Worm (Caenorhabditis elegans): ENCODE results near the gene C08G9.2.

The C08G9.2 gene

DNA sequence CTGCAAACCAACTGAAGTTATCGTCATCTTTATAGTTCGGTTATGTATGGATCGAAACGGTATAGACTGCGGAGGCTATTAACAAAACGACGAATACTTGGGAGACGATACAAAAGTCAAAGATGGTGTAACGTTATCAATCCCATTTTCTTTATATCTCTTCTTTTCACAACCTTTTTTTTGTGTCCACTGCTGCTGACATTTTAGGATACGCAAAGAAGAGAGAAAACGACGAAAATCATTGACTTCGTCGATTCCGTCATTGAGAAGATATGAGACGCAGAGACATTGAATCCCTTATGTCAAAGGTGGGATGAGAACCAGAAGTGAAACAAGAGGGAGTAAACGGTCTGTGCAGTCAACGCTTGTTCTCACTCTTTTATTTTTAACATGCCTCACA, 21.7 kb downstream of the C08G9.2 start, which contains the start of gene cima-1:
cima-1 (plus strand) TSS at position 340 of the 400 bp plus-strand sequence.
- TF ChIP-seq tbp1 (GFP tag; optimal IDR thresholded peaks at IDR 0.05) (no peak), snpc-3.4 (tag; optimal IDR thresholded peaks at IDR 0.05) (no peak), madf-8 (GFP tag; conservative IDR thresholded peaks at IDR 0.05) (no peak), hmg-20 (GFP tag; IDR thresholded peaks at IDR 0.05) (no peak), B0035.1 (tag; optimal IDR thresholded peaks at IDR 0.05) (no peak), bed-2 (GFP tag; IDR thresholded peaks at IDR 0.05) (no peak), Y67H2A.10 (GFP tag; conservative IDR thresholded peaks at IDR 0.05) (no peak), ztf-18 (tag; optimal IDR thresholded peaks at IDR 0.05) (no peak), lsl-1 (GFP tag; optimal IDR thresholded peaks at IDR 0.05) (no peak), Y53F4B.3 (GFP tag; IDR thresholded peaks at IDR 0.05) (no peak), ztf-3 (GFP tag; optimal IDR thresholded peaks at IDR 0.05) (no peak), egrh-3 (GFP tag; IDR thresholded peaks at IDR 0.05) (no peak), rec-8 (tag; optimal IDR thresholded peaks at IDR 0.05) (no peak), C06A6.2 (GFP tag; conservative IDR thresholded peaks at IDR 0.05) (no peak), F33H1.4 (GFP tag; IDR thresholded peaks at IDR 0.05) (no peak), mcd-1 (GFP tag; IDR thresholded peaks at IDR 0.05) (no peak), mxl-1 (tag; optimal IDR thresholded peaks at IDR 0.05) (no peak), Y53G8AR.9 (GFP tag; conservative IDR thresholded peaks at IDR 0.05) (no peak), ceh-40 (GFP tag; IDR thresholded peaks at IDR 0.05) (no peak)

ce11 chrIV:7650433-7650832, 22.3 kb downstream of the C08G9.2 start:
- TF ChIP-seq F55B11.4 (tag; optimal IDR thresholded peaks at IDR 0.05; ENCODE audit: borderline replicate concordance, insufficient read depth) (no peak), F57A8.1 (GFP tag; optimal IDR thresholded peaks at IDR 0.05) (no peak), rpc-1 (optimal IDR thresholded peaks at IDR 0.05) (no peak), rpc-1 (tag; optimal IDR thresholded peaks at IDR 0.05) (no peak), zim-3 (tag; optimal IDR thresholded peaks at IDR 0.05) (no peak), aptf-3 (GFP tag; IDR thresholded peaks at IDR 0.05) (no peak), xnd-1 (tag; optimal IDR thresholded peaks at IDR 0.05) (no peak), nfya-2 (GFP tag; IDR thresholded peaks at IDR 0.05) (no peak), mxl-1 (tag; optimal IDR thresholded peaks at IDR 0.05) (no peak), D2030.7 (GFP tag; IDR thresholded peaks at IDR 0.05) (no peak), K11D2.4 (GFP tag; IDR thresholded peaks at IDR 0.05) (no peak), bed-2 (GFP tag; IDR thresholded peaks at IDR 0.05) (no peak)

- TF ChIP-seq madf-3 (GFP tag; IDR thresholded peaks at IDR 0.05) (no peak), F33H1.4 (GFP tag; IDR thresholded peaks at IDR 0.05) (no peak), tbp1 (GFP tag; optimal IDR thresholded peaks at IDR 0.05) (no peak), F57C9.4 (tag; optimal IDR thresholded peaks at IDR 0.05) (no peak), rec-8 (tag; optimal IDR thresholded peaks at IDR 0.05) (no peak), let-607 (tag; optimal IDR thresholded peaks at IDR 0.05) (no peak), F57A8.1 (GFP tag; optimal IDR thresholded peaks at IDR 0.05) (no peak), K11D2.4 (GFP tag; IDR thresholded peaks at IDR 0.05) (no peak), ceh-40 (GFP tag; IDR thresholded peaks at IDR 0.05) (no peak), unc-62 (GFP tag; optimal IDR thresholded peaks at IDR 0.05) (no peak), K12H6.12 (tag; optimal IDR thresholded peaks at IDR 0.05) (no peak), rpc-1 (optimal IDR thresholded peaks at IDR 0.05) (no peak), rpc-1 (tag; optimal IDR thresholded peaks at IDR 0.05) (no peak), bed-1 (GFP tag; IDR thresholded peaks at IDR 0.05) (no peak), ceh-27 (GFP tag; optimal IDR thresholded peaks at IDR 0.05) (no peak), ama-1 (optimal IDR thresholded peaks at IDR 0.05) (no peak), ama-1 (GFP tag; optimal IDR thresholded peaks at IDR 0.05) (no peak), lsy-27 (tag; optimal IDR thresholded peaks at IDR 0.05; ENCODE audit: borderline replicate concordance, insufficient read depth) (no peak)
Observed at ce11 chrIV:7646861-7647260, 25.9 kb downstream of the C08G9.2 start.
